Fruit fly (Drosophila melanogaster): Measurements from ENCODE around the gene Tmem43.

The Tmem43 gene

DNA sequence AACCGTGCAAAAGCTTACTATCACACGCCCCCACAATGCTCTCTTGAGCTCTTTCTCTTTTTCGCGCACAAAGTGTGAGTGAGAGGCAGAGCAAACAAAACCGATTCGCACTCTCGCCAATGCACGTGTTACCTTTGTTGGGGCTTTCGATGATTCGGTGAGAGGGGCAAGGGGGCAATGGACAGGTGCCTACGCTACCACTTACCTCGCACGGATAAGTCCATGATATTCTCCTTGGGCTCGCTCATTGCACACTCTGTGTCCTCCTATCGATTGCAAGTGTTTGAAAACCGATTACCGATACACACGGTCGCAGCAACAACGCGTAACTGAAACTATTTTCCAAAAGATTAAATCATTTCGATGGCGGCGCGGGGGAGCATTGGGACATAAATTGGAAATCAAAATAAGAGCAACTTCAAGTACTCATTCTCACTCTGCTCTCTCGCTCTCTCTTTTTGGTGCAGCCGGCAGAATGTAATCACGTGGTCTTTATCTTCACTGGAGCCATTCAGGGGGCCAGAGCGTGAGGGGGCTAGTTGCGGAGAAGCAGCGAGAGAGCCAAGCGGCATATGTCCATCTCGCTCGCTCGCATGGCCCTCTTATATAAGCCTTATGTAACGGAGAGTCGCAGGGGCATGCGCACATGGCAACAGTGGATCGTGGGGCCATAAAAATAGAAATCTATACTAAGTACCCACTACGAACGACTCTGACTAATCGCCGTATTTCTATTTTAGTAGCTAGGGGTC, 47.7 kb downstream of the Tmem43 start, which contains the start of gene Pdp1 (continued):
- TF ChIP-seq pan (optimal IDR thresholded peaks at IDR 0.05) (no peak), pan (GFP tag; optimal IDR thresholded peaks at IDR 0.05 in 1 of 2, IDR thresholded peaks at IDR 0.05 in 1 of 2) (peak in 1 of 2 experiments; percentile 23), crc (GFP tag; optimal IDR thresholded peaks at IDR 0.05) (no peak), kah (GFP tag; optimal IDR thresholded peaks at IDR 0.05) (peak; percentile 53), sr (GFP tag; IDR thresholded peaks at IDR 0.05) (peak; percentile 53; the same call in 2 of the 3 replicates), Blimp-1 (GFP tag; optimal IDR thresholded peaks at IDR 0.05) (no peak), fd96Cb (tag; optimal IDR thresholded peaks at IDR 0.05) (no peak), CG8290 (GFP tag; optimal IDR thresholded peaks at IDR 0.05) (no peak), CG8290 (tag; optimal IDR thresholded peaks at IDR 0.05) (peak; percentile 22 to 86), gcm2 (GFP tag; optimal IDR thresholded peaks at IDR 0.05) (no peak), croc (GFP tag; conservative IDR thresholded peaks at IDR 0.05) (no peak), Dad (GFP tag; optimal IDR thresholded peaks at IDR 0.05) (no peak), insv (GFP tag; optimal IDR thresholded peaks at IDR 0.05) (no peak), vfl (GFP tag; optimal IDR thresholded peaks at IDR 0.05) (no peak), cwo (GFP tag; optimal IDR thresholded peaks at IDR 0.05) (peak; percentile 98), YL-1 (GFP tag; optimal IDR thresholded peaks at IDR 0.05) (peak; percentile 42), sens-2 (GFP tag; IDR thresholded peaks at IDR 0.05) (no peak), Scr (GFP tag; IDR thresholded peaks at IDR 0.05; ENCODE audit: partially characterized antibody) (peak; percentile 46; the same call in 1 of the 2 replicates), ssp (GFP tag; IDR thresholded peaks at IDR 0.05) (no peak), CG12942 (GFP tag; optimal IDR thresholded peaks at IDR 0.05) (no peak), CG7271 (tag; optimal IDR thresholded peaks at IDR 0.05) (no peak), HmgD (GFP tag; optimal IDR thresholded peaks at IDR 0.05) (peak; percentile 37), CG15269 (tag; optimal IDR thresholded peaks at IDR 0.05) (peak; percentile 47), CG34422 (GFP tag; IDR thresholded peaks at IDR 0.05) (peak; percentile 89; the same call in 2 of the 3 replicates), sima (GFP tag; optimal IDR thresholded peaks at IDR 0.05) (no peak), tna (GFP tag; IDR thresholded peaks at IDR 0.05; ENCODE audit: partially characterized antibody) (0 out of 2 replicates have a peak, but pooled peaks have one; percentile 24), CG18011 (GFP tag; optimal IDR thresholded peaks at IDR 0.05) (no peak), Chrac-16 (GFP tag; optimal IDR thresholded peaks at IDR 0.05) (no peak), CG5953 (GFP tag; IDR thresholded peaks at IDR 0.05) (0 out of 2 replicates have a peak, but pooled peaks have one; percentile 18), Oli (tag; optimal IDR thresholded peaks at IDR 0.05) (peak; percentile 5), sqz (GFP tag; optimal IDR thresholded peaks at IDR 0.05) (no peak), Dbx (GFP tag; IDR thresholded peaks at IDR 0.05) (no peak; the same call in 2 of the 3 replicates), GATAe (GFP tag; conservative IDR thresholded peaks at IDR 0.05) (peak; percentile 64), kni (GFP tag; optimal IDR thresholded peaks at IDR 0.05) (peak; percentile 81), unc-4 (GFP tag; IDR thresholded peaks at IDR 0.05; ENCODE audit: partially characterized antibody) (peak; percentile 28; the same call in 1 of the 2 replicates), h (optimal IDR thresholded peaks at IDR 0.05) (no peak), CG12769 (tag; optimal IDR thresholded peaks at IDR 0.05) (peak; percentile 23), crol (GFP tag; IDR thresholded peaks at IDR 0.05) (peak; percentile 99), wdn (GFP tag; IDR thresholded peaks at IDR 0.05) (no peak; the same call in 1 of the 2 replicates), inv (GFP tag; IDR thresholded peaks at IDR 0.05; ENCODE audit: partially characterized antibody) (peak; percentile 25), Sox100B (GFP tag; optimal IDR thresholded peaks at IDR 0.05) (no peak), row (GFP tag; IDR thresholded peaks at IDR 0.05) (peak; percentile 66; the same call in 2 of the 3 replicates), BEAF-32 (GFP tag; optimal IDR thresholded peaks at IDR 0.05) (peak; percentile 43), CG11085 (GFP tag; IDR thresholded peaks at IDR 0.05) (no peak), CG10321 (GFP tag; IDR thresholded peaks at IDR 0.05) (peak; percentile 94), CG15479 (GFP tag; optimal IDR thresholded peaks at IDR 0.05) (no peak), stc (GFP tag; IDR thresholded peaks at IDR 0.05) (0 out of 2 replicates have a peak, but pooled peaks have one; percentile 18), sc (optimal IDR thresholded peaks at IDR 0.05) (no peak), sc (GFP tag; optimal IDR thresholded peaks at IDR 0.05) (peak; percentile 8)
